Fruit fly (Drosophila melanogaster) whole organism, embryonic: ENCODE data around the gene ppk.
A peak's percentile ranks its signal among the peaks of the same experiment; 100 is the strongest.

ENCODE experiments used
- Atf3 ChIP-seq: fragments of 200-800 bp; sonication (Bioruptor generic); optimal IDR thresholded peaks from 3 replicates; lab custom pipeline; 2016; ENCODE audit warnings: missing biosample characterization, missing genetic modification characterization
- BtbVII ChIP-seq: fragments of 200-800 bp; sonication (Bioruptor generic); optimal IDR thresholded peaks from 3 replicates; lab custom pipeline; 2017; ENCODE audit warnings: missing biosample characterization, mild to moderate bottlenecking, missing genetic modification characterization
- C15 ChIP-seq: fragments of 200-800 bp; sonication (Bioruptor generic); IDR thresholded peaks from 3 replicates; pipeline ENCODE4 v1.3.6; 2022; ENCODE audit warnings: missing biosample characterization, missing genetic modification characterization
- CG10209 ChIP-seq: fragments of 200-800 bp; sonication (Bioruptor generic); optimal IDR thresholded peaks from 3 replicates; lab custom pipeline; 2017; ENCODE audit warnings: missing biosample characterization, mild to moderate bottlenecking, missing genetic modification characterization, missing genetic modification reagents
- CG10267 ChIP-seq: fragments of 200-800 bp; sonication (Bioruptor generic); optimal IDR thresholded peaks from 2 replicates; lab custom pipeline; 2018; ENCODE audit warnings: missing biosample characterization, mild to moderate bottlenecking, missing genetic modification characterization, moderate library complexity
- CG12071 ChIP-seq: fragments of 200-800 bp; sonication (Bioruptor generic); optimal IDR thresholded peaks from 3 replicates; lab custom pipeline; 2018; ENCODE audit warnings: missing biosample characterization, mild to moderate bottlenecking, missing genetic modification characterization
- CG12236 ChIP-seq: fragments of 200-800 bp; sonication (Bioruptor generic); optimal IDR thresholded peaks from 2 replicates; lab custom pipeline; 2016; ENCODE audit warnings: missing biosample characterization, missing genetic modification characterization
- CG13123 ChIP-seq: fragments of 200-800 bp; sonication (Bioruptor generic); optimal IDR thresholded peaks from 2 replicates; lab custom pipeline; 2016; ENCODE audit warnings: missing biosample characterization, missing genetic modification characterization
- CG13296 ChIP-seq: fragments of 200-800 bp; sonication (Bioruptor generic); optimal IDR thresholded peaks from 3 replicates; lab custom pipeline; 2018; ENCODE audit warnings: missing biosample characterization, mild to moderate bottlenecking, missing genetic modification characterization
- CG14667 ChIP-seq: fragments of 200-800 bp; sonication (Bioruptor generic); IDR thresholded peaks from 2 replicates; pipeline ENCODE4 v1.3.6; 2022; ENCODE audit warnings: missing biosample characterization, missing genetic modification characterization
- CG14965 ChIP-seq: fragments of 200-800 bp; sonication (Bioruptor generic); optimal IDR thresholded peaks from 2 replicates; lab custom pipeline; 2016; ENCODE audit warnings: missing biosample characterization, missing genetic modification characterization, borderline replicate concordance
- CG16813 ChIP-seq: fragments of 200-800 bp; sonication (Bioruptor generic); IDR thresholded peaks from 3 replicates; pipeline ENCODE4 v1.3.6; 2022; ENCODE audit warnings: missing biosample characterization, missing genetic modification characterization; ENCODE audit not compliant: partially characterized antibody
- CG17385 ChIP-seq: fragments of 200-800 bp; sonication (Bioruptor generic); optimal IDR thresholded peaks from 3 replicates; lab custom pipeline; 2018; ENCODE audit warnings: missing biosample characterization, mild to moderate bottlenecking, missing genetic modification characterization
- CG18476 ChIP-seq: fragments of 200-800 bp; sonication (Bioruptor generic); optimal IDR thresholded peaks from 2 replicates; lab custom pipeline; 2016; ENCODE audit warnings: missing biosample characterization, mild to moderate bottlenecking, missing genetic modification characterization
- CG18599 ChIP-seq: fragments of 200-800 bp; sonication (Bioruptor generic); optimal IDR thresholded peaks from 3 replicates; lab custom pipeline; 2017; ENCODE audit warnings: missing biosample characterization, missing genetic modification characterization, mild to moderate bottlenecking, moderate library complexity, missing genetic modification reagents
- CG18764 ChIP-seq: fragments of 200-800 bp; sonication (Bioruptor generic); optimal IDR thresholded peaks from 3 replicates; lab custom pipeline; 2016; ENCODE audit warnings: missing biosample characterization, missing genetic modification characterization
- CG30431 ChIP-seq: fragments of 200-800 bp; sonication (Bioruptor generic); optimal IDR thresholded peaks from 2 replicates; lab custom pipeline; 2017; ENCODE audit warnings: missing biosample characterization, missing genetic modification characterization
- CG32532 ChIP-seq: fragments of 200-800 bp; sonication (Bioruptor generic); IDR thresholded peaks from 2 replicates; pipeline ENCODE4 v1.3.6; 2022; ENCODE audit warnings: missing biosample characterization, missing genetic modification characterization
- CG4707 ChIP-seq: fragments of 200-800 bp; sonication (Bioruptor generic); optimal IDR thresholded peaks from 2 replicates; lab custom pipeline; 2018; ENCODE audit warnings: missing biosample characterization, mild to moderate bottlenecking, missing genetic modification characterization, moderate library complexity
- CG6175 ChIP-seq: fragments of 200-800 bp; sonication (Bioruptor generic); IDR thresholded peaks from 3 replicates; pipeline ENCODE4 v1.3.6; 2022; ENCODE audit warnings: missing biosample characterization, missing genetic modification characterization
- CG8290 ChIP-seq, 3 experiments: fragments of 200-800 bp; sonication (Bioruptor generic); optimal IDR thresholded peaks; 2 replicates each; lab custom pipeline; 2016 to 2019; ENCODE audit warnings: missing biosample characterization in 3 of 3, missing genetic modification characterization in 3 of 3, mild to moderate bottlenecking in 2 of 3, moderate library complexity in 1 of 3
- CG9437 ChIP-seq: fragments of 200-800 bp; sonication (Bioruptor generic); optimal IDR thresholded peaks from 2 replicates; lab custom pipeline; 2018; ENCODE audit warnings: missing biosample characterization, mild to moderate bottlenecking, missing genetic modification characterization
- CG9817 ChIP-seq: fragments of 200-800 bp; sonication (Bioruptor generic); optimal IDR thresholded peaks from 2 replicates; lab custom pipeline; 2018; ENCODE audit warnings: missing biosample characterization, mild to moderate bottlenecking, missing genetic modification characterization, moderate library complexity
- Camta ChIP-seq: fragments of 200-800 bp; sonication (Bioruptor generic); optimal IDR thresholded peaks from 2 replicates; lab custom pipeline; 2016; ENCODE audit warnings: missing biosample characterization, missing genetic modification characterization
- Drgx ChIP-seq: fragments of 200-800 bp; sonication (Bioruptor generic); IDR thresholded peaks from 2 replicates; pipeline ENCODE4 v1.3.6; 2022; ENCODE audit warnings: missing biosample characterization, missing genetic modification characterization
- Gug ChIP-seq: fragments of 200-800 bp; sonication (Bioruptor generic); IDR thresholded peaks from 4 replicates; pipeline ENCODE4 v1.3.6; 2022; ENCODE audit warnings: missing biosample characterization, missing genetic modification characterization
- Pdp1 ChIP-seq, 2 experiments: fragments of 200-800 bp; sonication (Bioruptor generic); optimal IDR thresholded peaks; 3 replicates each; lab custom pipeline; 2016; ENCODE audit warnings: missing biosample characterization in 2 of 2, missing genetic modification characterization in 2 of 2, mild to moderate bottlenecking in 1 of 2, moderate library complexity in 1 of 2
- Ptx1 ChIP-seq: fragments of 200-800 bp; sonication (Bioruptor generic); IDR thresholded peaks from 2 replicates; pipeline ENCODE4 v1.3.6; 2022; ENCODE audit warnings: missing biosample characterization, missing genetic modification characterization
- Sry-δ ChIP-seq: fragments of 200-800 bp; sonication (Bioruptor generic); optimal IDR thresholded peaks from 2 replicates; lab custom pipeline; 2016; ENCODE audit warnings: missing biosample characterization, missing genetic modification characterization
- ab ChIP-seq: fragments of 200-800 bp; sonication (Bioruptor generic); optimal IDR thresholded peaks from 2 replicates; lab custom pipeline; 2016; ENCODE audit warnings: missing biosample characterization, missing genetic modification characterization
- al ChIP-seq: fragments of 200-800 bp; sonication (Bioruptor generic); IDR thresholded peaks from 2 replicates; pipeline ENCODE4 v1.3.6; 2022; ENCODE audit warnings: missing biosample characterization, missing genetic modification characterization
- cas ChIP-seq: fragments of 200-800 bp; sonication (Bioruptor generic); IDR thresholded peaks from 2 replicates; pipeline ENCODE4 v1.3.6; 2022; ENCODE audit warnings: missing biosample characterization, missing genetic modification characterization
- fd64A ChIP-seq: fragments of 200-800 bp; sonication (Bioruptor generic); optimal IDR thresholded peaks from 3 replicates; lab custom pipeline; 2018; ENCODE audit warnings: missing biosample characterization, mild to moderate bottlenecking, missing genetic modification characterization
- fru ChIP-seq: fragments of >200 bp; optimal IDR thresholded peaks from 2 replicates; lab custom pipeline; 2017
- gfzf ChIP-seq: fragments of 200-800 bp; sonication (Bioruptor generic); optimal IDR thresholded peaks from 2 replicates; lab custom pipeline; 2016; ENCODE audit warnings: missing biosample characterization, mild to moderate bottlenecking, missing genetic modification characterization, moderate library complexity
- hkb ChIP-seq, 2 experiments: fragments of 200-800 bp in 1 of 2; fragments of >200 bp in 1 of 2; sonication (Bioruptor generic) in 1 of 2; IDR thresholded peaks in 1 of 2; optimal IDR thresholded peaks in 1 of 2; 2 replicates each; pipeline versions ENCODE4 v1.3.6 to Lab custom; 2017 to 2022; ENCODE audit warnings: missing biosample characterization in 1 of 2, missing genetic modification characterization in 1 of 2
- hth ChIP-seq: fragments of >200 bp; optimal IDR thresholded peaks from 2 replicates; lab custom pipeline; 2017; ENCODE audit warnings: inconsistent platforms
- jumu ChIP-seq: fragments of 200-800 bp; sonication (Bioruptor generic); optimal IDR thresholded peaks from 3 replicates; lab custom pipeline; 2016; ENCODE audit warnings: missing biosample characterization, missing genetic modification characterization
- nerfin-1 ChIP-seq: fragments of 200-800 bp; sonication (Bioruptor generic); optimal IDR thresholded peaks from 3 replicates; lab custom pipeline; 2019; ENCODE audit warnings: missing biosample characterization, mild to moderate bottlenecking, missing genetic modification characterization, moderate library complexity
- oc ChIP-seq: fragments of 200-800 bp; sonication (Bioruptor generic); optimal IDR thresholded peaks from 2 replicates; lab custom pipeline; 2018; ENCODE audit warnings: missing biosample characterization, mild to moderate bottlenecking, missing genetic modification characterization, moderate library complexity
- otp ChIP-seq: fragments of 200-800 bp; sonication (Bioruptor generic); IDR thresholded peaks from 3 replicates; pipeline ENCODE4, ENCODE4 v1.3.6; 2022; ENCODE audit warnings: missing biosample characterization, missing genetic modification characterization
- pnt ChIP-seq: fragments of 200-800 bp; sonication (Bioruptor generic); optimal IDR thresholded peaks from 3 replicates; lab custom pipeline; 2016; ENCODE audit warnings: missing biosample characterization, missing genetic modification characterization
- sc ChIP-seq, 3 experiments: fragments of >200 bp in 2 of 3; fragments of 200-800 bp in 1 of 3; sonication (Bioruptor generic) in 1 of 3; optimal IDR thresholded peaks; 2 replicates in 2 of 3; 3 replicates in 1 of 3; lab custom pipeline; 2017; ENCODE audit warnings: mild to moderate bottlenecking in 1 of 3, missing biosample characterization in 1 of 3, missing genetic modification characterization in 1 of 3, missing genetic modification reagents in 1 of 3
- sens ChIP-seq: fragments of 200-800 bp; sonication (Bioruptor generic); peaks from one replicate; lab custom pipeline; 2016; ENCODE audit warnings: missing biosample characterization, missing genetic modification characterization
- seq ChIP-seq: fragments of 200-800 bp; sonication (Bioruptor generic); IDR thresholded peaks from 2 replicates; pipeline ENCODE4 v1.3.6; 2022; ENCODE audit warnings: missing biosample characterization, missing genetic modification characterization
- ssp ChIP-seq: fragments of 200-800 bp; sonication (Bioruptor generic); IDR thresholded peaks from 2 replicates; pipeline ENCODE4 v1.3.6; 2022; ENCODE audit warnings: missing biosample characterization, missing genetic modification characterization
- tio ChIP-seq: fragments of 200-800 bp; sonication (Bioruptor generic); optimal IDR thresholded peaks from 2 replicates; lab custom pipeline; 2017; ENCODE audit warnings: missing biosample characterization, missing genetic modification characterization, inconsistent platforms
- zen ChIP-seq: fragments of 200-800 bp; sonication (Bioruptor generic); optimal IDR thresholded peaks from 3 replicates; lab custom pipeline; 2018; ENCODE audit warnings: missing biosample characterization, mild to moderate bottlenecking, missing genetic modification characterization, moderate library complexity
- zen2 ChIP-seq: fragments of 200-800 bp; sonication (Bioruptor generic); IDR thresholded peaks from 3 replicates; pipeline ENCODE4 v1.3.6; 2022; ENCODE audit warnings: missing biosample characterization, missing genetic modification characterization; ENCODE audit not compliant: partially characterized antibody

The ppk gene

dm6 chr2L:14358780-14359462, 22.1 kb downstream of the ppk start, which contains the start of gene Pgant35A (continued):
- peak; percentile 49 for TF ChIP-seq CG32532 (GFP tag; lab: Robert Waterston, UW)
- TF ChIP-seq al (GFP tag; lab: Robert Waterston, UW): no peak
- no peak for TF ChIP-seq otp
- TF ChIP-seq BtbVII (GFP tag; lab: Kevin White, UChicago): no peak
- no peak for TF ChIP-seq nerfin-1 (tag; lab: Kevin White, UChicago)
- TF ChIP-seq Ptx1 (GFP tag; lab: Robert Waterston, UW): 0 out of 2 replicates have a peak, but pooled peaks have one; percentile 31
- TF ChIP-seq seq (GFP tag; lab: Robert Waterston, UW): no peak
- TF ChIP-seq CG18476 (GFP tag; lab: Kevin White, UChicago): no peak
- peak; percentile 9 for TF ChIP-seq CG18599 (GFP tag; lab: Kevin White, UChicago)
- TF ChIP-seq CG4707 (GFP tag; lab: Kevin White, UChicago): no peak
- no peak for TF ChIP-seq fru (lab: Kevin White, UChicago)
- peak; percentile 28 for TF ChIP-seq Sry-δ (GFP tag; lab: Kevin White, UChicago)
- TF ChIP-seq Pdp1 (GFP tag; optimal IDR thresholded peaks at IDR 0.05; lab: Kevin White, UChicago): peak; percentile 6 to 21
- TF ChIP-seq CG10267: peak; percentile 51
- TF ChIP-seq CG18764: no peak
- peak; percentile 9 for TF ChIP-seq jumu (GFP tag; lab: Kevin White, UChicago)
- TF ChIP-seq CG6175 (GFP tag; lab: Robert Waterston, UW): no peak
- no peak for TF ChIP-seq CG14965 (GFP tag; lab: Kevin White, UChicago)
- no peak for TF ChIP-seq tio (GFP tag; lab: Kevin White, UChicago)
- no peak for TF ChIP-seq zen2 (GFP tag; lab: Robert Waterston, UW)
- TF ChIP-seq CG8290 (GFP tag; optimal IDR thresholded peaks at IDR 0.05; lab: Kevin White, UChicago): no peak
- peak in 1 of 2 experiments; percentile 37 for TF ChIP-seq CG8290 (tag; optimal IDR thresholded peaks at IDR 0.05; lab: Kevin White, UChicago)
- no peak for TF ChIP-seq CG14667 (GFP tag; lab: Robert Waterston, UW)
- no peak for TF ChIP-seq CG10209 (GFP tag; lab: Kevin White, UChicago)
- TF ChIP-seq C15 (GFP tag; lab: Robert Waterston, UW): no peak
- TF ChIP-seq hkb (optimal IDR thresholded peaks at IDR 0.05; lab: Kevin White, UChicago): peak; percentile 9
- TF ChIP-seq hkb (GFP tag; IDR thresholded peaks at IDR 0.05; lab: Robert Waterston, UW): no peak
- no peak for TF ChIP-seq cas
- TF ChIP-seq CG16813 (GFP tag; lab: Robert Waterston, UW): no peak
- no peak for TF ChIP-seq fd64A
- TF ChIP-seq ssp (GFP tag; lab: Robert Waterston, UW): no peak; the same call in 1 of the 2 replicates
- peak; percentile 27 for TF ChIP-seq CG9817 (tag; lab: Kevin White, UChicago)
- TF ChIP-seq pnt (GFP tag; lab: Kevin White, UChicago): no peak
- no peak for TF ChIP-seq Gug (GFP tag; lab: Robert Waterston, UW)
- peak; percentile 36 for TF ChIP-seq CG13296
- TF ChIP-seq Drgx (GFP tag; lab: Robert Waterston, UW): no peak
- peak; percentile 1 for TF ChIP-seq zen (tag; lab: Kevin White, UChicago)
- peak; percentile 47 for TF ChIP-seq CG17385 (GFP tag; lab: Kevin White, UChicago)
- peak; percentile 34 for TF ChIP-seq CG9437
- TF ChIP-seq CG30431: no peak
- no peak for TF ChIP-seq ab (GFP tag; lab: Kevin White, UChicago)
- TF ChIP-seq CG12071 (GFP tag; lab: Kevin White, UChicago): no peak
- no peak for TF ChIP-seq CG13123
- TF ChIP-seq Atf3 (GFP tag; lab: Kevin White, UChicago): no peak
- TF ChIP-seq gfzf (GFP tag; lab: Kevin White, UChicago): peak; percentile 21
- no peak for TF ChIP-seq CG12236 (GFP tag; lab: Kevin White, UChicago)
- TF ChIP-seq oc (tag; lab: Kevin White, UChicago): no peak
- TF ChIP-seq hth (lab: Kevin White, UChicago): no peak
- TF ChIP-seq sc (optimal IDR thresholded peaks at IDR 0.05; lab: Kevin White, UChicago): no peak
- TF ChIP-seq sc (GFP tag; optimal IDR thresholded peaks at IDR 0.05; lab: Kevin White, UChicago): no peak
- TF ChIP-seq sens (GFP tag; lab: Kevin White, UChicago): peak; percentile 55
- no peak for TF ChIP-seq Camta
